Fruit fly (Drosophila melanogaster): ENCODE measurements around the gene Tpc1.

Gene Tpc1

dm6 chr3R:10854243-10854874 is 27.6 kb downstream of the Tpc1 start, which contains the start of the genes CG6567 and CG4511 (continued):
- TF ChIP-seq Aef1 (GFP tag; IDR thresholded peaks at IDR 0.05) (no peak), tgo (GFP tag; IDR thresholded peaks at IDR 0.05) (no peak), CG10654 (GFP tag; optimal IDR thresholded peaks at IDR 0.05) (no peak), CG5953 (GFP tag; IDR thresholded peaks at IDR 0.05) (no peak), CG12104 (GFP tag; optimal IDR thresholded peaks at IDR 0.05) (no peak), MBD-R2 (GFP tag; IDR thresholded peaks at IDR 0.05) (peak; percentile 95), CG14014 (GFP tag; IDR thresholded peaks at IDR 0.05) (no peak), pb (GFP tag; optimal IDR thresholded peaks at IDR 0.05) (no peak), amos (GFP tag; IDR thresholded peaks at IDR 0.05; ENCODE audit: partially characterized antibody) (peak; percentile 48; the same call in 1 of the 2 replicates), GATAe (GFP tag; conservative IDR thresholded peaks at IDR 0.05) (no peak), en (GFP tag; optimal IDR thresholded peaks at IDR 0.05) (no peak), CG18011 (GFP tag; optimal IDR thresholded peaks at IDR 0.05) (no peak), ase (GFP tag; IDR thresholded peaks at IDR 0.05) (no peak), CG8388 (GFP tag; optimal IDR thresholded peaks at IDR 0.05) (no peak), CG4328 (GFP tag; optimal IDR thresholded peaks at IDR 0.05) (no peak), zf30C (GFP tag; optimal IDR thresholded peaks at IDR 0.05) (no peak), CG7928 (GFP tag; optimal IDR thresholded peaks at IDR 0.05) (no peak), dysf (GFP tag; IDR thresholded peaks at IDR 0.05) (no peak), da (GFP tag; optimal IDR thresholded peaks at IDR 0.05) (no peak), slou (GFP tag; optimal IDR thresholded peaks at IDR 0.05) (no peak), CG15514 (GFP tag; optimal IDR thresholded peaks at IDR 0.05) (peak; percentile 44), bowl (GFP tag; IDR thresholded peaks at IDR 0.05) (no peak), sob (GFP tag; IDR thresholded peaks at IDR 0.05) (no peak), crp (GFP tag; optimal IDR thresholded peaks at IDR 0.05) (peak; percentile 56 to 95), CG1602 (GFP tag; optimal IDR thresholded peaks at IDR 0.05) (no peak), CG13296 (GFP tag; optimal IDR thresholded peaks at IDR 0.05) (no peak), CG33557 (GFP tag; optimal IDR thresholded peaks at IDR 0.05) (no peak), CG31224 (GFP tag; IDR thresholded peaks at IDR 0.05) (no peak), tx (GFP tag; optimal IDR thresholded peaks at IDR 0.05) (peak; percentile 84), CG12155 (GFP tag; optimal IDR thresholded peaks at IDR 0.05) (no peak), Dek (tag; optimal IDR thresholded peaks at IDR 0.05) (no peak), CG12391 (tag; optimal IDR thresholded peaks at IDR 0.05) (no peak), jumu (GFP tag; optimal IDR thresholded peaks at IDR 0.05) (no peak), CrebB (tag; optimal IDR thresholded peaks at IDR 0.05) (no peak), CG2116 (GFP tag; optimal IDR thresholded peaks at IDR 0.05) (peak; percentile 7), odd (GFP tag; optimal IDR thresholded peaks at IDR 0.05) (no peak), bsh (GFP tag; optimal IDR thresholded peaks at IDR 0.05) (no peak), CG15696 (tag; optimal IDR thresholded peaks at IDR 0.05) (no peak), CG31441 (GFP tag; IDR thresholded peaks at IDR 0.05) (no peak), pum (GFP tag; optimal IDR thresholded peaks at IDR 0.05) (no peak), CG34376 (GFP tag; optimal IDR thresholded peaks at IDR 0.05) (peak; percentile 6), CG17568 (GFP tag; optimal IDR thresholded peaks at IDR 0.05) (no peak), CG6813 (GFP tag; optimal IDR thresholded peaks at IDR 0.05) (no peak), Elba2 (GFP tag; optimal IDR thresholded peaks at IDR 0.05) (peak; percentile 77), CG2875 (GFP tag; optimal IDR thresholded peaks at IDR 0.05) (no peak), Rx (GFP tag; IDR thresholded peaks at IDR 0.05) (no peak), jing (GFP tag; optimal IDR thresholded peaks at IDR 0.05) (no peak), CG7963 (GFP tag; IDR thresholded peaks at IDR 0.05; ENCODE audit: partially characterized antibody) (no peak), ewg (GFP tag; optimal IDR thresholded peaks at IDR 0.05) (no peak), CG10366 (GFP tag; IDR thresholded peaks at IDR 0.05) (no peak), z (GFP tag; IDR thresholded peaks at IDR 0.05) (no peak)
